Fruit fly (Drosophila melanogaster): ENCODE measurements around the gene CG46468.

DNA sequence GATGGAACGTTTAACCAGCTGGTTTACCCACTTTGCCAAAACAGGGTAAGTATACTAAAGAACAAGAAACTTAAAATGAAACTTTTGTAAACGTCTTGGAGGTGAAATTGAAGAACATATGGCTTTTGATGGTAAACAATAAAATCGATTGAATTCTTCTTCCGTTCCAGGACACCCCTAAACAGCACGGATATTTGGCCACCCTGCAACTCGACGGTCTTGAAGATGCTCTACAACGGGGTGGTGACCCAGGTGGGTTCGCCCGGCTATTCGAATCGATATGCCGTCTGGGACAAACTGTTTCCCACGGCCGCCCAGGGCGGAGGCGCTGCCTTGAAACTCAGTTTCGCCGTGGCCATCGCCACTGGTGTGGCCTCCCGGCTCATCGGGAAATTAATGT lies 25.9 kb upstream of the CG46468 start:
- TF ChIP-seq CG8478 (optimal IDR thresholded peaks at IDR 0.05), result no peak
- no peak for TF ChIP-seq CTCF (optimal IDR thresholded peaks at IDR 0.05)

Data from S2 (cell line).